Worm (Caenorhabditis elegans) whole organism, L4 larva: Measurements from ENCODE around the gene C44E12.1.

Experiments
- hif-1 ChIP-seq, 2 experiments: sonication (generic microtip); optimal IDR thresholded peaks; 2 replicates each; lab custom pipeline; 2016 to 2017; ENCODE audit warnings: missing compliant biosample characterization in 2 of 2, missing genetic modification characterization in 2 of 2, missing genetic modification reagents in 2 of 2, missing genotype in 2 of 2, mild to moderate bottlenecking in 1 of 2
- mdl-1 ChIP-seq, 2 experiments: fragments of 150-350 bp in 1 of 2; sonication (generic microtip) in 1 of 2; optimal IDR thresholded peaks; 2 replicates each; lab custom pipeline; 2014 to 2017; ENCODE audit warnings: missing biosample characterization in 2 of 2, missing genetic modification characterization in 2 of 2
- zag-1 ChIP-seq: fragments of 150-350 bp; optimal IDR thresholded peaks from 2 replicates; lab custom pipeline; 2014; ENCODE audit warnings: missing biosample characterization, missing genetic modification characterization

ce11 chrX:7638790-7639189 is 42.1 kb downstream of the C44E12.1 start:
- TF ChIP-seq zag-1, result no peak
- no peak for TF ChIP-seq hif-1 (tag; optimal IDR thresholded peaks at IDR 0.05; lab: Kevin White, UChicago)
- TF ChIP-seq mdl-1 (tag; optimal IDR thresholded peaks at IDR 0.05; lab: Kevin White, UChicago), result no peak
